Fruit fly (Drosophila melanogaster): ENCODE measurements around the gene CG10163.

DNA sequence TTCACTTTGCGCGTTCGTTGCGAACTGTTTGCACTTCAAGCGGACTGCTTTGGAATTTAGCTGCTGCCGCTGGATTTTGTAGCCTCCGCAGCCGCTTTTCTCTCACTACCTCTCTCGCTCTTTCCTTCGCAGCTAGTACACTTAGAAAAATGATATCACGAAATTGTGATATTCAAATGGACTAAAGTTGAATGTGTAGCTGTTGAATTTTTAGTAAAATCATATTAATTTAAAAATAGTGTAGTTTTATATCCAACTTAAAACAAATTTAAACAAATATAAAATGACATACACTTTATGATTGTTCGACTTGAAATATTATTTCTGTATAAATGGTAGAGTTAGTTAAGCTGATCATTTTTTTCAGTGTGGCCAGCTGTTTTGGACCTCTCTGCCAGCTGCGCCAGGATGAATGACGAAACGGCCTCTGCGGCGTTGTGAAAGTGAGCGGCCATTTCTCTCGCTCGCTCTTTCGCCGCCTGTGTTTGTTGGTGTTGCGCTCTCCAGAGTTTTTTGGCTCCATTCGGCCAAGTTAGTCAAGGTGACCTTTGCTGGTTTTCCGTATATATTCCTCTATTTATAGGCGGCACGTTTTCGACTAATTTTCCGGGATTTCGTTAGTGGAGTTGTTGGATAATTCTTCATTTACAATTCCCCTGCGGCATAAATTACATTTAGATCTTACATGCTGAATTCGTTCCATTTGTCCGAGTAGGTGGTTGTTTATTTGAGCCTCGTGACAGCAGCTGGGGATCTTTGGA is 4.3 kb upstream of the CG10163 start, which contains the start of gene Ldh:
- TF ChIP-seq CG8632 (GFP tag; optimal IDR thresholded peaks at IDR 0.05) (peak; percentile 97), Sox15 (GFP tag; optimal IDR thresholded peaks at IDR 0.05) (peak; percentile 91), CG3919 (GFP tag; optimal IDR thresholded peaks at IDR 0.05) (peak; percentile 95), Blimp-1 (GFP tag; optimal IDR thresholded peaks at IDR 0.05) (peak; percentile 89)

Data from whole organism, prepupa.